Fruit fly (Drosophila melanogaster): Measurements from ENCODE around the gene CG12723.

DNA sequence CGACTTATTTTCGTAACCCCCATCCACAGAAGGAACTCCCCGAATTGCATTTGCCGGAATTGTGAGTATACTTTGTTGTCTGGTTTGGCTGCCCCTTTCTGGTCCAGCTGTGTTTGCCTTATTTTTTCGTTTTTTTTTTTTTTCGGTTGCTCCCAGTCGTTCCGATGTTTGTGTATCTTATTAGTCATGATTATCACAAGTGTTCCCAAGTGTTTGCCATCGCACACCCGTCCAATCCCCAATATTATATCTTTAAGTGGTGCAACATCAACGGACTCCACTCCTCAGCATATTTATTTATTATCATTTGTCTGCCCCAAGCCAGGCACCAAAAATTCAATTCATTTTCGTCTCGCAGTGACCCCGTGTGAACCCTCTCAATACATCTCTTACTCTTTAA is 37.5 kb upstream of the CG12723 start:
- TF ChIP-seq Myc (optimal IDR thresholded peaks at IDR 0.05) = no peak
- TF ChIP-seq CG9705 (GFP tag; optimal IDR thresholded peaks at IDR 0.05) = no peak
- no peak for TF ChIP-seq Abd-B (GFP tag; optimal IDR thresholded peaks at IDR 0.05)
- TF ChIP-seq rgr (GFP tag; optimal IDR thresholded peaks at IDR 0.05) = peak; percentile 51
- no peak for TF ChIP-seq ey (GFP tag; optimal IDR thresholded peaks at IDR 0.05)
- no peak for TF ChIP-seq Jra (GFP tag; optimal IDR thresholded peaks at IDR 0.05)

Data from whole organism, wandering third instar larva.